Fruit fly (Drosophila melanogaster): ENCODE results near the gene Skp2.

Gene Skp2

DNA sequence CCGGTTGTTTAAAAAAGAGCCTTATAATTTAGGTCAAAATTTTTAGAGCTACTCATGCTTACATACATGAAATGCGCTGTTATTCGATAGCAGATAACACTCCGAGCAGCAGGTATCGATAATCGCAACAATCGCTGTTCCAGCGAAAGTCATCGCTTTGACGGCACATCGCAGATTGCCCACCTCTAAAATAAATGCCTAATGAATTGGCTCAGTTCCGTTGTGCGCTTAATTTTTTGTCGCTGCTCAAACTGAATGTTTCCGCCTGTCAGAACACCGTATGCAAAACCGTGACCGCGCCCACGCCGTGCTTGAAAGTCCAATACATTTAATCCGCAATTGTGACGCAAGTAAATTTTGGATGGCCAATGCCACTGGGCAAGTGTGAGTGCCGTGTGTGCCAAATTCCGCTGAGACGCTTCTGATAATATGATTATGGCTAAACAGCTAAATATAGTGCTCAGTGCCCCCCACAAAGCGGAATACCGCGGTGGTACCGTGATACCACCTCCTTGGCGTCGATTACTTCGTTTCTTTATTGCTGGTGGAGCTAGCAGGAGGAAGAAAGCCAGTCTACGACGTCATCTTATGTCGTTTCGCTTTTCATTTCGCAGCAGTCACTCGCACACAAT lies 17.9 kb downstream of the Skp2 start, which contains the start of gene CG9795 (continued):
- no peak for TF ChIP-seq bsh (GFP tag; optimal IDR thresholded peaks at IDR 0.05)
- TF ChIP-seq Hr3 (GFP tag; optimal IDR thresholded peaks at IDR 0.05), result peak; percentile 55
- no peak for TF ChIP-seq Gsc (GFP tag; IDR thresholded peaks at IDR 0.05)
- no peak for TF ChIP-seq Poxn (GFP tag; IDR thresholded peaks at IDR 0.05)
- TF ChIP-seq CG4360 (GFP tag; IDR thresholded peaks at IDR 0.05), result no peak
- TF ChIP-seq CG17359 (tag; optimal IDR thresholded peaks at IDR 0.05), result no peak
- TF ChIP-seq ci (GFP tag; IDR thresholded peaks at IDR 0.05), result no peak; the same call in 2 of the 3 replicates
- TF ChIP-seq CG1603 (tag; optimal IDR thresholded peaks at IDR 0.05), result peak; percentile 75
- TF ChIP-seq CG12744 (GFP tag; optimal IDR thresholded peaks at IDR 0.05), result peak; percentile 5
- peak; percentile 44 for TF ChIP-seq CG7786 (GFP tag; optimal IDR thresholded peaks at IDR 0.05)
- TF ChIP-seq Max (GFP tag; optimal IDR thresholded peaks at IDR 0.05), result peak; percentile 18
- TF ChIP-seq CG7357 (GFP tag; IDR thresholded peaks at IDR 0.05), result no peak
- no peak for TF ChIP-seq Dad (GFP tag; optimal IDR thresholded peaks at IDR 0.05)
- no peak for TF ChIP-seq CG13123 (GFP tag; optimal IDR thresholded peaks at IDR 0.05)
- TF ChIP-seq mld (GFP tag; IDR thresholded peaks at IDR 0.05; ENCODE audit: partially characterized antibody), result peak; percentile 97
- TF ChIP-seq CG12942 (GFP tag; optimal IDR thresholded peaks at IDR 0.05), result no peak
- TF ChIP-seq schlank (tag; optimal IDR thresholded peaks at IDR 0.05), result peak; percentile 39
- peak; percentile 17 for TF ChIP-seq en (GFP tag; optimal IDR thresholded peaks at IDR 0.05)
- TF ChIP-seq Mad (GFP tag; optimal IDR thresholded peaks at IDR 0.05), result peak; percentile 24
- no peak for TF ChIP-seq Hr39 (optimal IDR thresholded peaks at IDR 0.05)
- peak; percentile 82 for TF ChIP-seq CG2116 (GFP tag; optimal IDR thresholded peaks at IDR 0.05)
- TF ChIP-seq NC2α (GFP tag; optimal IDR thresholded peaks at IDR 0.05), result no peak
- TF ChIP-seq Rx (GFP tag; IDR thresholded peaks at IDR 0.05), result no peak
- TF ChIP-seq sna (GFP tag; IDR thresholded peaks at IDR 0.05; ENCODE audit: partially characterized antibody), result peak; percentile 89
- peak; percentile 25 for TF ChIP-seq vfl (GFP tag; optimal IDR thresholded peaks at IDR 0.05)
- no peak for TF ChIP-seq Mes4 (GFP tag; optimal IDR thresholded peaks at IDR 0.05)
- no peak for TF ChIP-seq CkIIα-i1 (GFP tag; IDR thresholded peaks at IDR 0.05)
- no peak for TF ChIP-seq twi (tag; optimal IDR thresholded peaks at IDR 0.05)
- TF ChIP-seq unc-4 (GFP tag; IDR thresholded peaks at IDR 0.05; ENCODE audit: partially characterized antibody), result peak; percentile 88
- no peak for TF ChIP-seq CG13775 (GFP tag; optimal IDR thresholded peaks at IDR 0.05)
- no peak for TF ChIP-seq NK7.1 (GFP tag; optimal IDR thresholded peaks at IDR 0.05)
- TF ChIP-seq nmo (GFP tag; optimal IDR thresholded peaks at IDR 0.05), result no peak
- no peak for TF ChIP-seq CG17385 (GFP tag; optimal IDR thresholded peaks at IDR 0.05)
- TF ChIP-seq Bgb (GFP tag; IDR thresholded peaks at IDR 0.05; ENCODE audit: partially characterized antibody), result peak; percentile 95
- TF ChIP-seq pzg (GFP tag; optimal IDR thresholded peaks at IDR 0.05), result peak; percentile 82
- peak; percentile 6 for TF ChIP-seq btn (GFP tag; optimal IDR thresholded peaks at IDR 0.05)
- peak; percentile 98 for TF ChIP-seq Dref (GFP tag; IDR thresholded peaks at IDR 0.05)
- peak; percentile 38 for TF ChIP-seq shn (GFP tag; optimal IDR thresholded peaks at IDR 0.05)
- no peak for TF ChIP-seq CG9215 (GFP tag; IDR thresholded peaks at IDR 0.05)
- no peak for TF ChIP-seq CG6272 (GFP tag; IDR thresholded peaks at IDR 0.05)
- TF ChIP-seq CG6791 (GFP tag; IDR thresholded peaks at IDR 0.05; ENCODE audit: partially characterized antibody), result peak; percentile 97
- TF ChIP-seq CG15601 (tag; optimal IDR thresholded peaks at IDR 0.05), result no peak
- peak; percentile 57 for TF ChIP-seq lilli (GFP tag; optimal IDR thresholded peaks at IDR 0.05)
- no peak for TF ChIP-seq yki (optimal IDR thresholded peaks at IDR 0.05)
- peak; percentile 63 for TF ChIP-seq CG32532 (GFP tag; IDR thresholded peaks at IDR 0.05)
- no peak for TF ChIP-seq dimm (GFP tag; IDR thresholded peaks at IDR 0.05)
- no peak for TF ChIP-seq zfh1 (GFP tag; IDR thresholded peaks at IDR 0.05)
- TF ChIP-seq CG5245 (GFP tag; optimal IDR thresholded peaks at IDR 0.05), result no peak
- no peak; the same call in 1 of the 2 replicates for TF ChIP-seq CG6689 (GFP tag; IDR thresholded peaks at IDR 0.05)
- TF ChIP-seq ttk (GFP tag; IDR thresholded peaks at IDR 0.05), result no peak
- TF ChIP-seq rib (GFP tag; IDR thresholded peaks at IDR 0.05), result no peak
- no peak for TF ChIP-seq Atf3 (GFP tag; optimal IDR thresholded peaks at IDR 0.05)
